Worm (Caenorhabditis elegans): Measurements from ENCODE around the gene fbxb-111.

fbxb-111 gene

ce11 chrII:2742251-2742650 lies 32.6 kb downstream of the fbxb-111 start, which contains the start of gene T05A8.7:
Gene T05A8.7 (minus strand): TSS chrII:2742351.
- TF ChIP-seq elt-1 (tag; optimal IDR thresholded peaks at IDR 0.05) (no peak), ceh-28 (tag; optimal IDR thresholded peaks at IDR 0.05) (no peak), zag-1 (tag; optimal IDR thresholded peaks at IDR 0.05) (no peak), ZK546.5 (tag; optimal IDR thresholded peaks at IDR 0.05) (no peak), mdl-1 (tag; optimal IDR thresholded peaks at IDR 0.05) (no peak), ama-1 (optimal IDR thresholded peaks at IDR 0.05) (no peak), pha-4 (tag; optimal IDR thresholded peaks at IDR 0.05) (no peak), ceh-9 (tag; optimal IDR thresholded peaks at IDR 0.05) (no peak)

ce11 chrII:2741405-2741804 lies 33.4 kb downstream of the fbxb-111 start:
- TF ChIP-seq ceh-9 (tag; optimal IDR thresholded peaks at IDR 0.05): no peak

ce11 chrII:2739619-2740018 lies 35.2 kb downstream of the fbxb-111 start, which contains the start of gene T05A8.6:
Gene T05A8.6 (minus strand): TSS chrII:2739719.
- TF ChIP-seq nhr-11 (tag; optimal IDR thresholded peaks at IDR 0.05): no peak
- TF ChIP-seq ztf-11 (tag; optimal IDR thresholded peaks at IDR 0.05): no peak
- TF ChIP-seq unc-62 (GFP tag; optimal IDR thresholded peaks at IDR 0.05): no peak
- TF ChIP-seq ceh-16 (tag; optimal IDR thresholded peaks at IDR 0.05): no peak
- no peak for TF ChIP-seq aly-2 (tag; optimal IDR thresholded peaks at IDR 0.05)

- TF ChIP-seq nhr-12 (tag; optimal IDR thresholded peaks at IDR 0.05): no peak
- no peak for TF ChIP-seq elt-2 (tag; optimal IDR thresholded peaks at IDR 0.05)
- TF ChIP-seq zag-1 (tag; optimal IDR thresholded peaks at IDR 0.05): no peak
These were observed 37.9 kb downstream of the fbxb-111 start for ce11 chrII:2736938-2737337.

- no peak for TF ChIP-seq elt-1 (tag; optimal IDR thresholded peaks at IDR 0.05)
- no peak for TF ChIP-seq nhr-28 (tag; optimal IDR thresholded peaks at IDR 0.05)
- TF ChIP-seq elt-3 (tag; optimal IDR thresholded peaks at IDR 0.05): no peak
- TF ChIP-seq fkh-2 (tag; optimal IDR thresholded peaks at IDR 0.05): no peak
- TF ChIP-seq nhr-67 (tag; optimal IDR thresholded peaks at IDR 0.05): no peak
- TF ChIP-seq aly-2 (tag; optimal IDR thresholded peaks at IDR 0.05): no peak
- TF ChIP-seq nhr-43 (tag; optimal IDR thresholded peaks at IDR 0.05; ENCODE audit: poor library complexity, severe bottlenecking): no peak
- TF ChIP-seq snpc-4 (tag; optimal IDR thresholded peaks at IDR 0.05): no peak
- no peak for TF ChIP-seq nhr-237 (tag; optimal IDR thresholded peaks at IDR 0.05)
- TF ChIP-seq mdl-1 (tag; optimal IDR thresholded peaks at IDR 0.05): no peak
- no peak for TF ChIP-seq ama-1 (optimal IDR thresholded peaks at IDR 0.05)
- no peak for TF ChIP-seq R02D3.7 (tag; optimal IDR thresholded peaks at IDR 0.05)
- TF ChIP-seq fos-1 (tag; optimal IDR thresholded peaks at IDR 0.05): no peak
- no peak for TF ChIP-seq unc-39 (tag; optimal IDR thresholded peaks at IDR 0.05)
- TF ChIP-seq unc-62 (GFP tag; optimal IDR thresholded peaks at IDR 0.05): no peak
- no peak for TF ChIP-seq fkh-10 (GFP tag; optimal IDR thresholded peaks at IDR 0.05)
- no peak for TF ChIP-seq skn-1 (tag; optimal IDR thresholded peaks at IDR 0.05)
These were observed 38.6 kb downstream of the fbxb-111 start, which contains the start of gene T05A8.8 for ce11 chrII:2736156-2736728. Gene T05A8.8 (plus strand): TSS chrII:2736678.

- TF ChIP-seq ama-1 (optimal IDR thresholded peaks at IDR 0.05): no peak
- TF ChIP-seq elt-3 (tag; optimal IDR thresholded peaks at IDR 0.05): no peak
- TF ChIP-seq zag-1 (tag; optimal IDR thresholded peaks at IDR 0.05): no peak
- TF ChIP-seq fkh-10 (GFP tag; optimal IDR thresholded peaks at IDR 0.05): no peak
- no peak for TF ChIP-seq nhr-237 (tag; optimal IDR thresholded peaks at IDR 0.05)
These were observed 39.2 kb downstream of the fbxb-111 start for ce11 chrII:2735644-2736043.

- TF ChIP-seq nhr-43 (tag; optimal IDR thresholded peaks at IDR 0.05; ENCODE audit: poor library complexity, severe bottlenecking) (no peak), eor-1 (tag; optimal IDR thresholded peaks at IDR 0.05) (no peak)
These were observed 39.6 kb downstream of the fbxb-111 start, which contains the start of gene wdr-31 for ce11 chrII:2735192-2735591. Gene wdr-31 (minus strand): TSS chrII:2735292.

ce11 chrII:2734735-2735134 lies 40.1 kb downstream of the fbxb-111 start:
- peak; percentile 79 for TF ChIP-seq nfya-1 (tag; optimal IDR thresholded peaks at IDR 0.05; ENCODE audit: insufficient read depth)
- peak; percentile 23 for TF ChIP-seq snpc-4 (tag; optimal IDR thresholded peaks at IDR 0.05)
- TF ChIP-seq lin-39 (tag; optimal IDR thresholded peaks at IDR 0.05): peak; percentile 61
- TF ChIP-seq hmg-11 (tag; optimal IDR thresholded peaks at IDR 0.05): peak; percentile 40
- peak; percentile 17 for TF ChIP-seq jun-1 (tag; optimal IDR thresholded peaks at IDR 0.05)
- peak; percentile 32 for TF ChIP-seq nhr-25 (tag; optimal IDR thresholded peaks at IDR 0.05)
- no peak for TF ChIP-seq mml-1 (tag; optimal IDR thresholded peaks at IDR 0.05)
- no peak for TF ChIP-seq mdl-1 (tag; optimal IDR thresholded peaks at IDR 0.05)
- no peak for TF ChIP-seq ZK546.5 (tag; optimal IDR thresholded peaks at IDR 0.05)
- peak; percentile 20 for TF ChIP-seq nhr-23 (tag; optimal IDR thresholded peaks at IDR 0.05)

All from whole organism, L3 larva.